Fruit fly (Drosophila melanogaster) whole organism, wandering third instar larva: Measurements from ENCODE around the gene frc.

Experiments used
- CG9705 ChIP-seq: fragments of 200-800 bp; sonication (Bioruptor generic); optimal IDR thresholded peaks from 2 replicates; lab custom pipeline; 2018; ENCODE audit warnings: missing biosample characterization, mild to moderate bottlenecking, missing genetic modification characterization
- dl ChIP-seq, 2 experiments: fragments of 175-275, 200-275 bp in 1 of 2; fragments of 200-275 bp in 1 of 2; sonication (Bioruptor generic); optimal IDR thresholded peaks; lab custom pipeline; 2018; ENCODE audit warnings: mild to moderate bottlenecking in 2 of 2, missing biosample characterization in 2 of 2, missing genetic modification characterization in 2 of 2, moderate library complexity in 2 of 2; ENCODE audit not compliant: partially characterized antibody in 2 of 2, insufficient read depth in 1 of 2
- ey ChIP-seq: fragments of 200-800 bp; sonication (Bioruptor generic); optimal IDR thresholded peaks from 2 replicates; lab custom pipeline; 2016; ENCODE audit warnings: missing biosample characterization, missing genetic modification characterization
- psq ChIP-seq: fragments of 200-800 bp; sonication (Bioruptor generic); optimal IDR thresholded peaks from 3 replicates; lab custom pipeline; 2017; ENCODE audit warnings: missing biosample characterization, mild to moderate bottlenecking, missing genetic modification characterization, moderate library complexity
- rgr ChIP-seq: fragments of 200-800 bp; sonication (Bioruptor generic); optimal IDR thresholded peaks from 3 replicates; lab custom pipeline; 2016; ENCODE audit warnings: missing biosample characterization, mild to moderate bottlenecking, missing genetic modification characterization

dm6 chr3L:17462474-17462873 is 29.5 kb upstream of the frc start:
- TF ChIP-seq CG9705 (GFP tag; lab: Kevin White, UChicago) (no peak), ey (GFP tag; lab: Kevin White, UChicago) (no peak), rgr (GFP tag; lab: Kevin White, UChicago) (no peak), psq (GFP tag; lab: Kevin White, UChicago) (no peak), dl (GFP tag; optimal IDR thresholded peaks at IDR 0.05; lab: Kevin White, UChicago; ENCODE audit: insufficient read depth in 1 of 2, partially characterized antibody in 2 of 2) (no peak)
